Worm (Caenorhabditis elegans) whole organism, late embryonic: Measurements from ENCODE around the gene F31E3.2.

Experiments used
- ceh-22 ChIP-seq: sonication (generic microtip); optimal IDR thresholded peaks from 2 replicates; lab custom pipeline; 2017; ENCODE audit warnings: missing biosample characterization, missing genetic modification characterization
- dmd-4 ChIP-seq: sonication (generic microtip); optimal IDR thresholded peaks from 2 replicates; lab custom pipeline; 2016; ENCODE audit warnings: borderline replicate concordance, missing genetic modification characterization, missing compliant biosample characterization
- fkh-10 ChIP-seq: fragments of 150-350 bp; optimal IDR thresholded peaks from 2 replicates; lab custom pipeline; 2014; ENCODE audit warnings: missing biosample characterization, missing genetic modification reagents, missing genetic modification characterization
- nhr-11 ChIP-seq: fragments of 150-350 bp; optimal IDR thresholded peaks from 2 replicates; lab custom pipeline; 2014; ENCODE audit warnings: missing biosample characterization, missing genetic modification characterization
- pha-4 ChIP-seq: fragments of 150-350 bp; optimal IDR thresholded peaks from 2 replicates; lab custom pipeline; 2018; ENCODE audit warnings: missing biosample characterization, missing genetic modification reagents, missing genetic modification characterization
- sox-2 ChIP-seq: fragments of 200-800 bp; sonication (Bioruptor generic); IDR thresholded peaks from 2 replicates; pipeline ENCODE4 v1.3.6; 2022; ENCODE audit warnings: missing genetic modification reagents, missing genetic modification characterization, missing compliant biosample characterization

DNA sequence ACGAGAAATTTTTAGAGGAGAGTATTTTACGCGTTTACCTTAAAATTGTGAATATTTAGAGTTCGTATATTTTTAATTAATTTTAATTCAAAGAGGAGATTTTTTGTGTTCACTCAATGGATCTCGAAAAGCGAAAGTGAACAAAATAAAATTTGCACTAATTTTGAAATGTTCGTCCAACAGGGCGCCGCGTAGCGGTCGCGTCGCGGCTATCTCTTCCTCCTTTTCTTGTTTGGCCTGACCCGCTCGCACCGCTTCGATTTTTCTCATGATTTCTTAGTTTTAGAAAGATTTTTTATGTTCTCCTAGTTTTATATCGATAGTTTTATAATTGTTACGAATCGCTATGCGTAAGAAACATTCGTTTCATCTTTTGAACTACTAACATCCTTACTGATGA, 22.3 kb upstream of the F31E3.2 start:
- TF ChIP-seq nhr-11 (no peak), pha-4 (no peak), fkh-10 (GFP tag; lab: Kevin White, UChicago) (no peak), dmd-4 (tag; lab: Kevin White, UChicago) (no peak), ceh-22 (tag; lab: Kevin White, UChicago) (no peak), sox-2 (GFP tag; lab: Robert Waterston, UW) (no peak)
